Fruit fly (Drosophila melanogaster) whole organism, embryonic: Measurements from ENCODE around the gene MESR3.
A peak's percentile ranks its signal among the peaks of the same experiment; 100 is the strongest.

Source experiments
- CG13296 ChIP-seq: fragments of 200-800 bp; sonication (Bioruptor generic); optimal IDR thresholded peaks from 3 replicates; lab custom pipeline; 2018; ENCODE audit warnings: missing biosample characterization, mild to moderate bottlenecking, missing genetic modification characterization
- CG15514 ChIP-seq: fragments of 200-800 bp; sonication (Bioruptor generic); optimal IDR thresholded peaks from 3 replicates; lab custom pipeline; 2017; ENCODE audit warnings: missing biosample characterization, missing genetic modification characterization, mild to moderate bottlenecking, moderate library complexity, missing genetic modification reagents
- CG18476 ChIP-seq: fragments of 200-800 bp; sonication (Bioruptor generic); optimal IDR thresholded peaks from 2 replicates; lab custom pipeline; 2016; ENCODE audit warnings: missing biosample characterization, mild to moderate bottlenecking, missing genetic modification characterization
- CG2712 ChIP-seq: fragments of 200-800 bp; optimal IDR thresholded peaks from 3 replicates; lab custom pipeline; 2019; ENCODE audit warnings: missing biosample characterization, mild to moderate bottlenecking, missing genetic modification characterization, moderate library complexity
- CG3065 ChIP-seq: fragments of 200-800 bp; sonication (Bioruptor generic); optimal IDR thresholded peaks from 2 replicates; lab custom pipeline; 2016; ENCODE audit warnings: missing biosample characterization, missing genetic modification characterization
- CG7372 ChIP-seq: fragments of 200-800 bp; sonication (Bioruptor generic); IDR thresholded peaks from 2 replicates; pipeline ENCODE4 v1.3.6; 2022; ENCODE audit warnings: missing biosample characterization, missing genetic modification characterization
- CHES-1-like ChIP-seq: fragments of 200-800 bp; sonication (Bioruptor generic); optimal IDR thresholded peaks from 2 replicates; lab custom pipeline; 2016; ENCODE audit warnings: missing biosample characterization, missing genetic modification characterization
- Lpt ChIP-seq: fragments of >200 bp; optimal IDR thresholded peaks from 2 replicates; lab custom pipeline; 2018; ENCODE audit warnings: missing biosample characterization, missing genetic modification characterization
- Stat92E ChIP-seq, 3 experiments: fragments of >200 bp in 2 of 3; fragments of 200-800 bp in 1 of 3; sonication (Bioruptor generic) in 1 of 3; optimal IDR thresholded peaks; 2 replicates each; lab custom pipeline; 2017 to 2019; ENCODE audit warnings: missing biosample characterization in 3 of 3, missing genetic modification characterization in 3 of 3, mild to moderate bottlenecking in 1 of 3, moderate library complexity in 1 of 3
- Taf1 ChIP-seq: fragments of 200-800 bp; sonication (Bioruptor generic); IDR thresholded peaks from 2 replicates; pipeline ENCODE4 v1.3.6; 2022; ENCODE audit warnings: missing biosample characterization, missing genetic modification characterization
- Trl ChIP-seq, 3 experiments: fragments of >200 bp in 2 of 3; fragments of 200-800 bp in 1 of 3; sonication (Bioruptor generic) in 1 of 3; optimal IDR thresholded peaks; 2 replicates in 1 of 3; 3 replicates in 2 of 3; lab custom pipeline; 2016 to 2017; ENCODE audit warnings: missing biosample characterization in 1 of 3, missing genetic modification characterization in 1 of 3
- Vsx1 ChIP-seq: fragments of 200-800 bp; sonication (Bioruptor generic); optimal IDR thresholded peaks from 2 replicates; lab custom pipeline; 2017; ENCODE audit warnings: missing biosample characterization, mild to moderate bottlenecking, missing genetic modification characterization, missing genetic modification reagents
- eve ChIP-seq, 2 experiments: fragments of >200 bp; optimal IDR thresholded peaks; 2 replicates each; lab custom pipeline; 2017; ENCODE audit warnings: missing biosample characterization in 2 of 2, missing genetic modification characterization in 2 of 2

DNA sequence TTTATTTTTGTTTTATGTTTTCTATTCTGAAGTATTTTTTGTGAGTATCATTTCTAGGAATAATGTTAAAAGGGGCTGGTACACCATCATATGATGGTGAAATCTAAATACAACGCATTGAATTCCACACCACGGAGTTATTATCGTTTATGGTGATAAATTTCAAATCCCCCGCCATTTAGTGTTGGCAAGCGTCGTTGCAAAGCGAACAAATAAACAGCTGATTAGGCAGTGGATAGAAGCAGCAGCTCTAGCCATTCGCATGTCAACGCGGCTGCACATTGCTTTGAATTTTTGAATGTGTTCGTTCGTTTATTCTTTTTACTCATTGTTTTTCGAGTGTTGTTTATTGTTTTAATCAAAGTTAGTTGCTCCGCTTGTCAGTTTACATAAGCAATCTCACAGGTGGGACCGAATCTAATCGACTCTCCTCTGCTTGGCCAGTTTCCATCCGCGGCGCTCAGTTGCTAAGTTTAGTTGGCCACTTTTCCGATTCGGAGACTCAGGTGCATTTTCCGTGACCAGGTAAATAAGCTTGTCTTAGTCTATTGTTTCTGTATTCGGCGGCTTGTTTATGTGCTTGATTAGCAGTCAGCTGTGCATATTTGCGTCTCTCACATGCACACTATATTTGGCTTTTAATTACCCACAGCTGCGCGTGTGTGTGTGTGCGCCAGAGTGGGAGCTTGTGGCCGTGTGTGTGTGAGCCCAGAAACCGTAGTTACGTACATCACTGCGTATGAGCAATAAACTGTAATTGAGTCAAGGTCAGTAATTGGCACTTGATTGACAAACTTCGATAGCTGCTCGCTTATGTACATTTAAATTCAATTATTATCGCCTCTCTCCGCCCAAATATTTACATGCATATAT, 60.1 kb downstream of the MESR3 start, which contains the start of the genes Mst36Fa and CG31751:
- peak; percentile 45 for TF ChIP-seq CG2712
- TF ChIP-seq CG13296 (GFP tag; lab: Kevin White, UChicago) = peak; percentile 89
- TF ChIP-seq CG15514 (GFP tag; lab: Kevin White, UChicago) = peak; percentile 89
- no peak for TF ChIP-seq Lpt (GFP tag; lab: Kevin White, UChicago)
- TF ChIP-seq Stat92E (GFP tag; optimal IDR thresholded peaks at IDR 0.05; lab: Kevin White, UChicago) = no peak
- TF ChIP-seq Vsx1 (GFP tag; lab: Kevin White, UChicago) = peak; percentile 97
- peak; percentile 71 for TF ChIP-seq CG7372
- TF ChIP-seq CG18476 (GFP tag; lab: Kevin White, UChicago) = peak; percentile 55
- TF ChIP-seq eve (GFP tag; optimal IDR thresholded peaks at IDR 0.05; lab: Kevin White, UChicago) = no peak
- TF ChIP-seq Taf1 (GFP tag; lab: Robert Waterston, UW) = 0 out of 2 replicates have a peak, but pooled peaks have one; percentile 15
- TF ChIP-seq CG3065 = peak; percentile 74
- peak; percentile 75 for TF ChIP-seq CHES-1-like (GFP tag; lab: Kevin White, UChicago)
- TF ChIP-seq Trl (optimal IDR thresholded peaks at IDR 0.05; lab: Kevin White, UChicago) = no peak
- TF ChIP-seq Trl (GFP tag; optimal IDR thresholded peaks at IDR 0.05; lab: Kevin White, UChicago) = peak; percentile 85
